Worm (Caenorhabditis elegans) whole organism, L1 larva: ENCODE results near the gene ZK686.2.

ENCODE experiments used
- C34B4.2 ChIP-seq: sonication (generic microtip); optimal IDR thresholded peaks from 2 replicates; lab custom pipeline; 2017; ENCODE audit warnings: mild to moderate bottlenecking, missing genetic modification characterization, missing compliant biosample characterization
- aha-1 ChIP-seq: fragments of 150-350 bp; optimal IDR thresholded peaks from 2 replicates; lab custom pipeline; 2014; ENCODE audit warnings: missing biosample characterization, missing genetic modification characterization
- ama-1 ChIP-seq: fragments of 150-350 bp; optimal IDR thresholded peaks from 2 replicates; lab custom pipeline; 2014
- blmp-1 ChIP-seq: fragments of 150-350 bp; optimal IDR thresholded peaks from 2 replicates; lab custom pipeline; 2014; ENCODE audit warnings: missing biosample characterization, missing genetic modification characterization
- ceh-90 ChIP-seq: sonication (generic microtip); optimal IDR thresholded peaks from 2 replicates; lab custom pipeline; 2016; ENCODE audit warnings: missing genetic modification characterization, missing compliant biosample characterization
- ces-1 ChIP-seq: fragments of 150-350 bp; optimal IDR thresholded peaks from 2 replicates; lab custom pipeline; 2014; ENCODE audit warnings: missing biosample characterization, missing genetic modification reagents, missing genetic modification characterization
- dpl-1 ChIP-seq, 3 experiments: fragments of 150-350 bp in 2 of 3; sonication (generic microtip) in 1 of 3; optimal IDR thresholded peaks; 2 replicates each; lab custom pipeline; 2014 to 2017; ENCODE audit warnings: missing biosample characterization in 3 of 3, missing genetic modification characterization in 3 of 3, missing genetic modification reagents in 3 of 3
- dsc-1 ChIP-seq: sonication (generic microtip); optimal IDR thresholded peaks from 2 replicates; lab custom pipeline; 2016; ENCODE audit warnings: mild to moderate bottlenecking, missing genetic modification characterization, missing compliant biosample characterization
- efl-1 ChIP-seq, 4 experiments: fragments of 150-350 bp; optimal IDR thresholded peaks in 3 of 4; peaks in 1 of 4; 1 replicate in 1 of 4; 2 replicates in 3 of 4; lab custom pipeline; 2014; ENCODE audit warnings: missing biosample characterization in 2 of 4, missing genetic modification characterization in 2 of 4, missing genetic modification reagents in 2 of 4
- egl-13 ChIP-seq: sonication (generic microtip); optimal IDR thresholded peaks from 2 replicates; lab custom pipeline; 2016; ENCODE audit warnings: missing genotype, missing genetic modification reagents, missing genetic modification characterization, missing compliant biosample characterization
- egl-27 ChIP-seq, 2 experiments: fragments of 150-350 bp in 1 of 2; sonication (generic microtip); optimal IDR thresholded peaks; 3 replicates each; lab custom pipeline; 2017 to 2018; ENCODE audit warnings: missing biosample characterization in 2 of 2, missing genetic modification characterization in 2 of 2, missing genetic modification reagents in 2 of 2
- elt-2 ChIP-seq: sonication (generic microtip); optimal IDR thresholded peaks from 2 replicates; lab custom pipeline; 2016; ENCODE audit warnings: missing genetic modification characterization, mild to moderate bottlenecking, inconsistent platforms, missing compliant biosample characterization, missing genetic modification reagents
- fkh-10 ChIP-seq: sonication (generic microtip); optimal IDR thresholded peaks from 2 replicates; lab custom pipeline; 2017; ENCODE audit warnings: missing biosample characterization, missing genetic modification reagents, missing genetic modification characterization
- fkh-8 ChIP-seq: sonication (generic microtip); optimal IDR thresholded peaks from 2 replicates; lab custom pipeline; 2016; ENCODE audit warnings: mild to moderate bottlenecking, missing genetic modification characterization, missing compliant biosample characterization
- hlh-17 ChIP-seq: fragments of 200-800 bp; sonication (Bioruptor generic); optimal IDR thresholded peaks from 2 replicates; lab custom pipeline; 2018; ENCODE audit warnings: missing genetic modification characterization, mild to moderate bottlenecking, missing compliant biosample characterization, moderate library complexity, borderline replicate concordance
- hlh-4 ChIP-seq: sonication (generic microtip); optimal IDR thresholded peaks from 2 replicates; lab custom pipeline; 2016; ENCODE audit warnings: mild to moderate bottlenecking, missing genetic modification characterization, missing compliant biosample characterization
- hpl-2 ChIP-seq: fragments of 150-350 bp; optimal IDR thresholded peaks from 2 replicates; lab custom pipeline; 2014; ENCODE audit warnings: missing biosample characterization, missing genetic modification reagents, missing genetic modification characterization
- jun-1 ChIP-seq: fragments of 150-350 bp; optimal IDR thresholded peaks from 2 replicates; lab custom pipeline; 2014; ENCODE audit warnings: missing biosample characterization, missing genetic modification reagents, missing genetic modification characterization
- lin-13 ChIP-seq: fragments of 150-350 bp; optimal IDR thresholded peaks from 2 replicates; lab custom pipeline; 2014; ENCODE audit warnings: missing biosample characterization, missing genetic modification reagents, missing genetic modification characterization
- lin-14 ChIP-seq: fragments of 200-800 bp; sonication (Bioruptor generic); optimal IDR thresholded peaks from 2 replicates; lab custom pipeline; 2018; ENCODE audit warnings: mild to moderate bottlenecking, missing genetic modification characterization, moderate library complexity, missing compliant biosample characterization
- lin-15B ChIP-seq: fragments of 150-350 bp; sonication (generic microtip); optimal IDR thresholded peaks from 3 replicates; lab custom pipeline; 2014; ENCODE audit warnings: missing biosample characterization, missing genetic modification characterization
- lin-35 ChIP-seq, 2 experiments: fragments of 150-350 bp; optimal IDR thresholded peaks; 2 replicates each; lab custom pipeline; 2014; ENCODE audit warnings: missing biosample characterization in 2 of 2, missing genetic modification characterization in 2 of 2, missing genetic modification reagents in 2 of 2
- lin-39 ChIP-seq: fragments of 150-350 bp; optimal IDR thresholded peaks from 2 replicates; lab custom pipeline; 2014; ENCODE audit warnings: missing biosample characterization, missing genetic modification reagents, missing genetic modification characterization
- lsy-2 ChIP-seq, 2 experiments: fragments of 150-350 bp; optimal IDR thresholded peaks; 2 replicates each; lab custom pipeline; 2014; ENCODE audit warnings: missing biosample characterization in 2 of 2, missing genetic modification characterization in 2 of 2
- mab-9 ChIP-seq: fragments of 200-800 bp; sonication (Bioruptor generic); IDR thresholded peaks from 2 replicates; pipeline ENCODE4 v1.3.6; 2022; ENCODE audit warnings: missing genetic modification reagents, missing genetic modification characterization, missing compliant biosample characterization
- mdl-1 ChIP-seq, 2 experiments: fragments of 150-350 bp; optimal IDR thresholded peaks; 2 replicates each; lab custom pipeline; 2014 to 2017; ENCODE audit warnings: missing biosample characterization in 2 of 2, missing genetic modification characterization in 2 of 2, inconsistent platforms in 1 of 2
- mep-1 ChIP-seq: fragments of 150-350 bp; optimal IDR thresholded peaks from 2 replicates; lab custom pipeline; 2014; ENCODE audit warnings: missing biosample characterization, missing genetic modification characterization
- nhr-11 ChIP-seq: fragments of 150-350 bp; optimal IDR thresholded peaks from 2 replicates; lab custom pipeline; 2014; ENCODE audit warnings: missing biosample characterization, missing genetic modification characterization
- nhr-19 ChIP-seq: fragments of 200-800 bp; sonication (Bioruptor generic); conservative IDR thresholded peaks from 2 replicates; pipeline ENCODE4 v1.3.6; 2022; ENCODE audit warnings: missing genetic modification characterization, missing compliant biosample characterization
- nhr-237 ChIP-seq: fragments of 150-350 bp; optimal IDR thresholded peaks from 2 replicates; lab custom pipeline; 2014; ENCODE audit warnings: missing biosample characterization, missing genetic modification characterization
- nhr-71 ChIP-seq: sonication (generic microtip); optimal IDR thresholded peaks from 2 replicates; lab custom pipeline; 2016; ENCODE audit warnings: mild to moderate bottlenecking, missing genetic modification characterization, moderate library complexity, missing compliant biosample characterization
- nhr-77 ChIP-seq: fragments of 150-350 bp; optimal IDR thresholded peaks from 2 replicates; lab custom pipeline; 2014; ENCODE audit warnings: missing biosample characterization, missing genetic modification characterization
- nhr-84 ChIP-seq: sonication (generic microtip); optimal IDR thresholded peaks from 2 replicates; lab custom pipeline; 2017; ENCODE audit warnings: missing biosample characterization, missing genetic modification characterization
- nhr-85 ChIP-seq: sonication (generic microtip); peaks from one replicate; lab custom pipeline; 2016; ENCODE audit warnings: missing genetic modification characterization, inconsistent platforms, missing compliant biosample characterization
- nhr-90 ChIP-seq: sonication (generic microtip); optimal IDR thresholded peaks from 2 replicates; lab custom pipeline; 2016; ENCODE audit warnings: mild to moderate bottlenecking, missing genetic modification characterization, missing compliant biosample characterization; ENCODE audit not compliant: poor library complexity
- pag-3 ChIP-seq: sonication (generic microtip); optimal IDR thresholded peaks from 2 replicates; lab custom pipeline; 2017; ENCODE audit warnings: missing genetic modification characterization, mild to moderate bottlenecking, missing compliant biosample characterization, antibody characterized with exemption, borderline replicate concordance; ENCODE audit not compliant: insufficient read depth
- pax-3 ChIP-seq: fragments of 200-800 bp; sonication (Bioruptor generic); optimal IDR thresholded peaks from 2 replicates; lab custom pipeline; 2018; ENCODE audit warnings: mild to moderate bottlenecking, missing genetic modification characterization, moderate library complexity, missing compliant biosample characterization
- rnt-1 ChIP-seq: sonication (generic microtip); optimal IDR thresholded peaks from 2 replicates; lab custom pipeline; 2016; ENCODE audit warnings: mild to moderate bottlenecking, missing genetic modification characterization, moderate library complexity, missing compliant biosample characterization
- skn-1 ChIP-seq: fragments of 150-350 bp; optimal IDR thresholded peaks from 2 replicates; lab custom pipeline; 2014; ENCODE audit warnings: missing biosample characterization, missing genetic modification characterization
- snpc-4 ChIP-seq: fragments of 150-350 bp; optimal IDR thresholded peaks from 2 replicates; lab custom pipeline; 2014; ENCODE audit warnings: missing biosample characterization, missing genetic modification characterization
- snu-23 ChIP-seq: sonication (generic microtip); optimal IDR thresholded peaks from 2 replicates; lab custom pipeline; 2016; ENCODE audit warnings: missing genetic modification characterization, missing compliant biosample characterization
- sptf-1 ChIP-seq: fragments of 150-350 bp; optimal IDR thresholded peaks from 2 replicates; lab custom pipeline; 2014; ENCODE audit warnings: missing biosample characterization, missing genetic modification characterization
- swsn-7 ChIP-seq: sonication (generic microtip); optimal IDR thresholded peaks from 2 replicates; lab custom pipeline; 2016; ENCODE audit warnings: missing genetic modification characterization, missing compliant biosample characterization
- tlp-1 ChIP-seq: fragments of 150-350 bp; optimal IDR thresholded peaks from 2 replicates; lab custom pipeline; 2014; ENCODE audit warnings: missing biosample characterization, missing genetic modification characterization
- unc-130 ChIP-seq: fragments of 150-350 bp; optimal IDR thresholded peaks from 2 replicates; lab custom pipeline; 2017; ENCODE audit warnings: missing biosample characterization, missing genetic modification characterization, inconsistent platforms
- unc-86 ChIP-seq: sonication (generic microtip); optimal IDR thresholded peaks from 2 replicates; lab custom pipeline; 2016; ENCODE audit warnings: missing genetic modification characterization, missing compliant biosample characterization
- vab-15 ChIP-seq: sonication (generic microtip); optimal IDR thresholded peaks from 2 replicates; lab custom pipeline; 2017; ENCODE audit warnings: missing genotype, mild to moderate bottlenecking, missing genetic modification characterization, missing compliant biosample characterization
- ztf-4 ChIP-seq: fragments of 150-350 bp; optimal IDR thresholded peaks from 2 replicates; lab custom pipeline; 2014; ENCODE audit warnings: missing biosample characterization, missing genetic modification characterization

Gene ZK686.2

DNA sequence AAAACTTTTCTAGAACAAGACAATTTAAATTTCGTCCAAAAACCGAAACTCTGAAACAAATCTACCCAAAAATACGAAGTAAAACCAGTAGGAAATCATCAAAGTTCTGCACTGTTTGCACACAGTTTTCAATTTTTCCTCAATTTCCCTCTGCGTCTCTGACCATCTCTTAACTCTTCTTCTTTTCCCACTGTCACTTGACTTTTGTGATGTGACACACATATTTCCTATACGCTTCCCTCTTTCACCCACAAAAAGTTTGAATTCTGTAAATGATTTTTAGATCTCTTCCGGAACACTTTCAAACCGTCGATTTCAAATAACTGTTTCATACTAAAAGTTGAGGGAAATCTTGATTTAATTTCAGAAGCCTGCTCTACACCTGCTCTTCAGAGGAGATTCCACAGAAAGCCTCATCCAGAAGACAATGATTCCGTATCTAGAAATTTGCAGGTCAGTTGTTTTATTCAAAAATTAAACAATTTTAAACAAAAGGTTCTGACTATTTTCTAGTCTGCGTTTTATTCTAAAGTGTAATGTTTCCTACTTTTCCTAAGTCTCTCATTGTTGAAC lies 46.4 kb downstream of the ZK686.2 start, which contains the start of gene ncl-1:
TSS of gene ncl-1 (plus strand) at position 366 of the 573 bp plus-strand sequence.
- TF ChIP-seq hlh-4 (tag; lab: Kevin White, UChicago) (no peak), snu-23 (GFP tag; lab: Kevin White, UChicago) (peak; percentile 23), nhr-71 (tag; lab: Kevin White, UChicago) (peak; percentile 2), lin-15B (tag; lab: Kevin White, UChicago) (no peak), unc-86 (tag; lab: Kevin White, UChicago) (no peak), unc-130 (no peak), nhr-237 (tag; lab: Kevin White, UChicago) (no peak), lsy-2 (tag; optimal IDR thresholded peaks at IDR 0.05; lab: Kevin White, UChicago) (peak in 1 of 2 experiments; percentile 20), efl-1 (optimal IDR thresholded peaks at IDR 0.05; lab: Kevin White, UChicago) (no peak), efl-1 (GFP tag; optimal IDR thresholded peaks at IDR 0.05 in 1 of 2; lab: Kevin White, UChicago) (peak in 1 of 2 experiments; percentile 80), pax-3 (tag; lab: Kevin White, UChicago) (no peak), nhr-84 (tag; lab: Kevin White, UChicago) (no peak), lin-14 (peak; percentile 42), nhr-19 (0 out of 2 replicates have a peak, but pooled peaks have one; percentile 14), mep-1 (peak; percentile 7), dpl-1 (GFP tag; optimal IDR thresholded peaks at IDR 0.05; lab: Kevin White, UChicago) (peak in 1 of 3 experiments; percentile 27), blmp-1 (tag; lab: Kevin White, UChicago) (peak; percentile 40), nhr-77 (no peak), hpl-2 (GFP tag; lab: Kevin White, UChicago) (no peak), ama-1 (peak; percentile 18), elt-2 (tag; lab: Kevin White, UChicago) (peak; percentile 19), nhr-85 (tag; lab: Kevin White, UChicago) (peak; percentile 58), vab-15 (no peak), rnt-1 (tag; lab: Kevin White, UChicago) (peak; percentile 12), skn-1 (peak; percentile 18), snpc-4 (tag; lab: Kevin White, UChicago) (no peak), lin-35 (GFP tag; optimal IDR thresholded peaks at IDR 0.05; lab: Kevin White, UChicago) (peak; percentile 19 to 54)
- TF ChIP-seq, all 84 proteins: peak for 15

DNA sequence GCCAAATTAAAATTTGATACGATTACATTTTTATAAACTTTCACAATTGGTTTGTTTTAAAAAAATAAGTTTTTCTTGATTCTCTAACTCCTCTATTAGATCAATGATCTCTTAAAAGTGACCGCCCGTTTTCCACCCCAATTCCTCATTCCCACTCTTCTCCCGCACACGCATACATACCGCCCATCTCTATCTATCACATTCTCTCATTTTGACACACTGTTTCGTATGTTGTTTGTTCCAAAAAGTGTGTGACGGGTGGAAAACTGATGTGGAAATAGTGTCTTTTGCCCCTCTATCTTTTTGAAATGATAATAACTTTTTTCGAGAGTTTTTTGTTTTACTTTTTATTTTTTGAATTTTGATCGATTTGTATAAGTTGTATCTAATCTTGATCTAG lies 47.5 kb downstream of the ZK686.2 start:
- TF ChIP-seq pag-3 (tag; lab: Kevin White, UChicago) (peak; percentile 14), tlp-1 (tag; lab: Kevin White, UChicago) (no peak), egl-13 (tag; lab: Kevin White, UChicago) (no peak), unc-130 (peak; percentile 62), nhr-90 (tag; lab: Kevin White, UChicago) (peak; percentile 53), skn-1 (no peak), sptf-1 (no peak), blmp-1 (tag; lab: Kevin White, UChicago) (peak; percentile 79), swsn-7 (peak; percentile 49), nhr-84 (tag; lab: Kevin White, UChicago) (no peak), egl-27 (tag; optimal IDR thresholded peaks at IDR 0.05; lab: Kevin White, UChicago) (no peak), dsc-1 (tag; lab: Kevin White, UChicago) (peak; percentile 19), fkh-8 (tag; lab: Kevin White, UChicago) (no peak), ztf-4 (peak; percentile 68), hlh-17 (GFP tag; lab: Kevin White, UChicago) (no peak), mdl-1 (tag; optimal IDR thresholded peaks at IDR 0.05; lab: Kevin White, UChicago) (peak in 1 of 2 experiments; percentile 82), rnt-1 (tag; lab: Kevin White, UChicago) (peak; percentile 67), nhr-77 (peak; percentile 73), nhr-19 (peak; percentile 62), C34B4.2 (tag; lab: Kevin White, UChicago) (peak; percentile 63), nhr-237 (tag; lab: Kevin White, UChicago) (peak; percentile 74), snu-23 (GFP tag; lab: Kevin White, UChicago) (peak; percentile 90), lin-15B (tag; lab: Kevin White, UChicago) (peak; percentile 18), lin-13 (GFP tag; lab: Kevin White, UChicago) (peak; percentile 84), jun-1 (tag; lab: Kevin White, UChicago) (no peak), ceh-90 (tag; lab: Kevin White, UChicago) (no peak), aha-1 (tag; lab: Kevin White, UChicago) (no peak), lin-39 (tag; lab: Kevin White, UChicago) (no peak), lsy-2 (tag; optimal IDR thresholded peaks at IDR 0.05; lab: Kevin White, UChicago) (peak; percentile 64 to 73), fkh-10 (GFP tag; lab: Kevin White, UChicago) (no peak), nhr-85 (tag; lab: Kevin White, UChicago) (peak; percentile 82), mab-9 (GFP tag; lab: Robert Waterston, UW) (no peak), snpc-4 (tag; lab: Kevin White, UChicago) (no peak), nhr-11 (tag; lab: Kevin White, UChicago) (no peak), ces-1 (GFP tag; lab: Kevin White, UChicago) (no peak)
